Fruit fly (Drosophila melanogaster): Measurements from ENCODE around the gene Irbp18.

- TF ChIP-seq insv (optimal IDR thresholded peaks at IDR 0.05) (no peak), h (optimal IDR thresholded peaks at IDR 0.05) (no peak), ttk (optimal IDR thresholded peaks at IDR 0.05) (no peak), psq (optimal IDR thresholded peaks at IDR 0.05) (no peak)
Observed at dm6 chr3L:11085810-11086209, 12.2 kb downstream of the Irbp18 start.
